Worm (Caenorhabditis elegans) whole organism, L4 larva: ENCODE data around the gene irld-7.

ENCODE experiments used
- aly-2 ChIP-seq: sonication (generic microtip); optimal IDR thresholded peaks from 2 replicates; lab custom pipeline; 2018; ENCODE audit warnings: missing biosample characterization, missing genetic modification characterization
- ama-1 ChIP-seq: fragments of 150-350 bp; optimal IDR thresholded peaks from 2 replicates; lab custom pipeline; 2014; ENCODE audit warnings: inconsistent platforms, mixed read lengths
- ceh-44 ChIP-seq: fragments of 200-800 bp; sonication (Bioruptor generic); IDR thresholded peaks from 2 replicates; pipeline ENCODE4 v1.3.6; 2022; ENCODE audit warnings: missing genetic modification reagents, missing genetic modification characterization, missing compliant biosample characterization
- ces-1 ChIP-seq: fragments of 150-350 bp; sonication (generic microtip); optimal IDR thresholded peaks from 4 replicates; lab custom pipeline; 2014; ENCODE audit warnings: missing biosample characterization, missing genetic modification reagents, missing genetic modification characterization
- daf-8 ChIP-seq: fragments of 200-800 bp; sonication (Bioruptor generic); IDR thresholded peaks from 2 replicates; pipeline ENCODE4 v1.3.6; 2022; ENCODE audit warnings: missing genetic modification characterization, missing compliant biosample characterization
- fos-1 ChIP-seq: fragments of 150-350 bp; optimal IDR thresholded peaks from 2 replicates; lab custom pipeline; 2014; ENCODE audit warnings: missing biosample characterization, missing genetic modification characterization
- jun-1 ChIP-seq: fragments of 150-350 bp; optimal IDR thresholded peaks from 2 replicates; lab custom pipeline; 2014; ENCODE audit warnings: missing biosample characterization, missing genetic modification reagents, missing genetic modification characterization
- lsy-2 ChIP-seq, 2 experiments: fragments of 150-350 bp in 1 of 2; sonication (generic microtip) in 1 of 2; optimal IDR thresholded peaks; 2 replicates each; lab custom pipeline; 2014 to 2017; ENCODE audit warnings: missing biosample characterization in 2 of 2, missing genetic modification characterization in 2 of 2
- mdt-29 ChIP-seq: fragments of 200-800 bp; sonication (Bioruptor generic); IDR thresholded peaks from 2 replicates; pipeline ENCODE4 v1.3.6; 2022; ENCODE audit warnings: missing genetic modification reagents, missing genetic modification characterization, missing compliant biosample characterization
- mep-1 ChIP-seq: fragments of 150-350 bp; sonication (generic microtip); optimal IDR thresholded peaks from 3 replicates; lab custom pipeline; 2014; ENCODE audit warnings: missing biosample characterization, missing genetic modification characterization
- nhr-111 ChIP-seq: fragments of 200-800 bp; sonication (Bioruptor generic); optimal IDR thresholded peaks from 2 replicates; lab custom pipeline; 2018; ENCODE audit warnings: mild to moderate bottlenecking, missing genetic modification characterization, missing compliant biosample characterization
- pqm-1 ChIP-seq: sonication (generic microtip); optimal IDR thresholded peaks from 2 replicates; lab custom pipeline; 2017; ENCODE audit warnings: missing biosample characterization, missing genetic modification characterization
- sdz-12 ChIP-seq: fragments of 200-800 bp; sonication (Bioruptor generic); optimal IDR thresholded peaks from 2 replicates; lab custom pipeline; 2018; ENCODE audit warnings: mild to moderate bottlenecking, missing genetic modification characterization, missing compliant biosample characterization
- unc-39 ChIP-seq: sonication (generic microtip); optimal IDR thresholded peaks from 2 replicates; lab custom pipeline; 2017; ENCODE audit warnings: missing biosample characterization, missing genetic modification characterization

- TF ChIP-seq jun-1 (tag; lab: Kevin White, UChicago) (no peak), fos-1 (tag; lab: Kevin White, UChicago) (no peak), mdt-29 (GFP tag; lab: Robert Waterston, UW) (no peak), unc-39 (tag; lab: Kevin White, UChicago) (no peak), nhr-111 (GFP tag; lab: Kevin White, UChicago) (no peak), daf-8 (GFP tag; lab: Robert Waterston, UW) (no peak), sdz-12 (GFP tag; lab: Kevin White, UChicago) (no peak), mep-1 (no peak), ama-1 (lab: Kevin White, UChicago) (no peak), aly-2 (tag; lab: Kevin White, UChicago) (no peak), pqm-1 (tag; lab: Kevin White, UChicago) (no peak), ces-1 (GFP tag; lab: Kevin White, UChicago) (no peak), lsy-2 (tag; optimal IDR thresholded peaks at IDR 0.05; lab: Kevin White, UChicago) (peak in 1 of 2 experiments; percentile 23), ceh-44 (GFP tag; lab: Robert Waterston, UW) (no peak)
These were observed 47.2 kb upstream of the irld-7 start for ce11 chrIV:6542962-6543361.
